Worm (Caenorhabditis elegans): ENCODE measurements around the gene M28.8.

- TF ChIP-seq lin-1 (GFP tag; IDR thresholded peaks at IDR 0.05), result no peak
- no peak for TF ChIP-seq nhr-48 (tag; optimal IDR thresholded peaks at IDR 0.05)
- TF ChIP-seq fos-1 (tag; optimal IDR thresholded peaks at IDR 0.05), result no peak
These were observed 15.3 kb downstream of the M28.8 start, which contains the start of gene M28.4 for ce11 chrII:10643403-10643802.
